Fruit fly (Drosophila melanogaster): ENCODE measurements around the gene CG14739.

Gene CG14739

DNA sequence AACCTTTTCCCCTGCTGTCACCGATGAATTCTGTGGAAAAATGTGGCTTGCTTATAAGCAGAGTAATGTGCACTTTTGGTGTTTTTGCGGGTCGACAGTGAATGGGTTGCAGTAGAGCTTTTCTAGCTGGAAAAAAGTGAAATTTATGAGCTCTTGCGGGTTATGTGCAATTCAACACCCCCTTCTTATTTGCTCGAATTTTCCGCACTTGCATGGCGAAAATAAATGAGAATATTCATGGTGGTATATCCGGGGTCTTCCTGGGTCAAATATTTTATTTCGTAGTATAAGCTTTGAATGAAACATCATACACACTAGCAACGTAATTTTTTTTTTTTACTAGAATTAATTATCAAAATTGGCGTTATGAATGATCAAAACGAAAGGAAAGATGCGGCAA lies 8.8 kb downstream of the CG14739 start, which contains the start of gene CG14736:
CG14736 (plus strand) TSS at position 301 of the 400 bp plus-strand sequence.
- TF ChIP-seq CG7045 (GFP tag; optimal IDR thresholded peaks at IDR 0.05): no peak
- no peak for TF ChIP-seq cic (GFP tag; optimal IDR thresholded peaks at IDR 0.05)
- TF ChIP-seq toe (GFP tag; optimal IDR thresholded peaks at IDR 0.05): no peak
- no peak for TF ChIP-seq CG1620 (GFP tag; optimal IDR thresholded peaks at IDR 0.05)
- no peak for TF ChIP-seq CG33017 (tag; optimal IDR thresholded peaks at IDR 0.05)
- no peak for TF ChIP-seq cnc (optimal IDR thresholded peaks at IDR 0.05)
- TF ChIP-seq Crg-1 (GFP tag; optimal IDR thresholded peaks at IDR 0.05): no peak
- TF ChIP-seq pad (GFP tag; optimal IDR thresholded peaks at IDR 0.05): no peak
- no peak for TF ChIP-seq Mnt (GFP tag; optimal IDR thresholded peaks at IDR 0.05)
- TF ChIP-seq CG11617 (GFP tag; optimal IDR thresholded peaks at IDR 0.05): no peak
- TF ChIP-seq CG14711 (tag; optimal IDR thresholded peaks at IDR 0.05): no peak
- no peak for TF ChIP-seq tj (GFP tag; optimal IDR thresholded peaks at IDR 0.05)
- TF ChIP-seq CG12768 (GFP tag; optimal IDR thresholded peaks at IDR 0.05): no peak
- TF ChIP-seq Hr96 (GFP tag; optimal IDR thresholded peaks at IDR 0.05): no peak
- no peak for TF ChIP-seq CG5204 (GFP tag; optimal IDR thresholded peaks at IDR 0.05)
- TF ChIP-seq kay (GFP tag; ENCODE audit: borderline replicate concordance): no peak

- TF ChIP-seq Mnt (GFP tag; optimal IDR thresholded peaks at IDR 0.05) (no peak), toe (GFP tag; optimal IDR thresholded peaks at IDR 0.05) (no peak), kay (GFP tag; ENCODE audit: borderline replicate concordance) (no peak), Clk (GFP tag; optimal IDR thresholded peaks at IDR 0.05) (no peak), tj (GFP tag; optimal IDR thresholded peaks at IDR 0.05) (no peak), CG14711 (tag; optimal IDR thresholded peaks at IDR 0.05) (no peak), CG7101 (tag; optimal IDR thresholded peaks at IDR 0.05) (no peak), CG7045 (GFP tag; optimal IDR thresholded peaks at IDR 0.05) (no peak), CG33017 (tag; optimal IDR thresholded peaks at IDR 0.05) (no peak), ovo (GFP tag; optimal IDR thresholded peaks at IDR 0.05) (no peak), CG1620 (GFP tag; optimal IDR thresholded peaks at IDR 0.05) (no peak), CG11617 (GFP tag; optimal IDR thresholded peaks at IDR 0.05) (no peak), Crg-1 (GFP tag; optimal IDR thresholded peaks at IDR 0.05) (no peak), cic (GFP tag; optimal IDR thresholded peaks at IDR 0.05) (no peak), cnc (optimal IDR thresholded peaks at IDR 0.05) (no peak), CG12768 (GFP tag; optimal IDR thresholded peaks at IDR 0.05) (no peak), Hr96 (GFP tag; optimal IDR thresholded peaks at IDR 0.05) (no peak), bab1 (GFP tag; optimal IDR thresholded peaks at IDR 0.05) (no peak), CG5204 (GFP tag; optimal IDR thresholded peaks at IDR 0.05) (no peak)
Observed at dm6 chr3R:12032842-12033241, 16.2 kb downstream of the CG14739 start, which contains the start of gene ssp5. Gene ssp5 (plus strand): TSS chr3R:12033142.

- TF ChIP-seq CG5204 (GFP tag; optimal IDR thresholded peaks at IDR 0.05) (no peak), CG11617 (GFP tag; optimal IDR thresholded peaks at IDR 0.05) (no peak), pad (GFP tag; optimal IDR thresholded peaks at IDR 0.05) (no peak), CG1620 (GFP tag; optimal IDR thresholded peaks at IDR 0.05) (no peak), Clk (GFP tag; optimal IDR thresholded peaks at IDR 0.05) (no peak), ovo (GFP tag; optimal IDR thresholded peaks at IDR 0.05) (no peak), Mnt (GFP tag; optimal IDR thresholded peaks at IDR 0.05) (no peak), CG7045 (GFP tag; optimal IDR thresholded peaks at IDR 0.05) (no peak)
Observed at dm6 chr3R:12031657-12032056, 17.4 kb downstream of the CG14739 start, which contains the start of the genes CG31358, CG42504 and CG42505. Gene CG31358 (minus strand): TSS chr3R:12031757. Gene CG42504 (minus strand): TSS chr3R:12031757. Gene CG42505 (minus strand): TSS chr3R:12031757.

- TF ChIP-seq CG11617 (GFP tag; optimal IDR thresholded peaks at IDR 0.05) (no peak), pad (GFP tag; optimal IDR thresholded peaks at IDR 0.05) (peak; percentile 85), cic (GFP tag; optimal IDR thresholded peaks at IDR 0.05) (no peak), bab1 (GFP tag; optimal IDR thresholded peaks at IDR 0.05) (no peak), Clk (GFP tag; optimal IDR thresholded peaks at IDR 0.05) (no peak)
Observed at dm6 chr3R:12020987-12021386, 28.0 kb downstream of the CG14739 start.

dm6 chr3R:12016828-12017280 lies 32.2 kb downstream of the CG14739 start, which contains the start of the genes DCAF12 and Spt3:
Gene DCAF12 (minus strand): TSS chr3R:12017031.
Gene Spt3 (plus strand): TSS chr3R:12017156.
- TF ChIP-seq CG11617 (GFP tag; optimal IDR thresholded peaks at IDR 0.05) (peak; percentile 54), CG12768 (GFP tag; optimal IDR thresholded peaks at IDR 0.05) (peak; percentile 48), bab1 (GFP tag; optimal IDR thresholded peaks at IDR 0.05) (peak; percentile 66), kay (GFP tag; ENCODE audit: borderline replicate concordance) (no peak), CG1620 (GFP tag; optimal IDR thresholded peaks at IDR 0.05) (no peak), Crg-1 (GFP tag; optimal IDR thresholded peaks at IDR 0.05) (no peak), Hr96 (GFP tag; optimal IDR thresholded peaks at IDR 0.05) (peak; percentile 47), tj (GFP tag; optimal IDR thresholded peaks at IDR 0.05) (peak; percentile 8), Mnt (GFP tag; optimal IDR thresholded peaks at IDR 0.05) (peak; percentile 14), pad (GFP tag; optimal IDR thresholded peaks at IDR 0.05) (peak; percentile 47), ovo (GFP tag; optimal IDR thresholded peaks at IDR 0.05) (peak; percentile 34), CG33017 (tag; optimal IDR thresholded peaks at IDR 0.05) (peak; percentile 5), cnc (optimal IDR thresholded peaks at IDR 0.05) (no peak), CG5204 (GFP tag; optimal IDR thresholded peaks at IDR 0.05) (no peak), toe (GFP tag; optimal IDR thresholded peaks at IDR 0.05) (peak; percentile 75), cic (GFP tag; optimal IDR thresholded peaks at IDR 0.05) (no peak), CG7045 (GFP tag; optimal IDR thresholded peaks at IDR 0.05) (peak; percentile 55), CG7101 (tag; optimal IDR thresholded peaks at IDR 0.05) (peak; percentile 49), CG14711 (tag; optimal IDR thresholded peaks at IDR 0.05) (peak; percentile 53), Clk (GFP tag; optimal IDR thresholded peaks at IDR 0.05) (peak; percentile 32)

DNA sequence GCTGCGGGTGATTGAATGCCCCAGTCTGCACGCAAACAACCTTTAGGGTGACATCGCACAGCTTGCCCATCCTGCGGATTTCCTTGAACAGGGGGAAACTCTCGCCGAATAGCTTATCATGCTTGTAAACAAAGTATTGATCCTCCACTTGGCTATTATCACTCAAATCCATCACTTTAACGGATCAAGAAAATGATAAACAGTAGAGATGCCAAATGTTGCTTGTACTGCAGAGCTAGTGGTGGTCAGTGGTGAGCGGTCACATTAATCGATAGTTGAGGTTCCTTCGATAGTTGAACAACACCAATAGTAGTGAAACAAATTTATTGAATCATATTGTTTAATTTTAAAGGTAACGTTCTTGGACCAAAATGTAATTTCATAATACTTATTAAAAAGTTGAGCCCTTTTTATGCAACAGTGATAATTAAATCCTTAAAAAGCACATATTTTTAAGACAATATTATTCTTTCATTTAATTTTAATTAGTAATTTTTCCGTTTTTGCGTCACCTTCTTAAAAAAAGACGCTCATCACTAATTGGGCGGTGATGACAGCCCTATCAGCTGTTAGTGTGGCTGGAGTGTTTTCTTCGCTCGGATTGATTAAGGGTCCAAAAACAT lies 38.7 kb downstream of the CG14739 start, which contains the start of the genes KLHL18 and GCC185:
KLHL18 (minus strand) TSS at position 233 of the 623 bp plus-strand sequence.
GCC185 (plus strand) TSS at position 571 of the 623 bp plus-strand sequence.
- no peak for TF ChIP-seq kay (GFP tag; ENCODE audit: borderline replicate concordance)
- peak; percentile 75 for TF ChIP-seq CG12768 (GFP tag; optimal IDR thresholded peaks at IDR 0.05)
- TF ChIP-seq Mnt (GFP tag; optimal IDR thresholded peaks at IDR 0.05): peak; percentile 68
- TF ChIP-seq CG5204 (GFP tag; optimal IDR thresholded peaks at IDR 0.05): peak; percentile 78
- peak; percentile 53 for TF ChIP-seq CG33017 (tag; optimal IDR thresholded peaks at IDR 0.05)
- TF ChIP-seq Hr96 (GFP tag; optimal IDR thresholded peaks at IDR 0.05): peak; percentile 79
- TF ChIP-seq ovo (GFP tag; optimal IDR thresholded peaks at IDR 0.05): peak; percentile 66
- TF ChIP-seq CG14711 (tag; optimal IDR thresholded peaks at IDR 0.05): peak; percentile 92
- TF ChIP-seq Crg-1 (GFP tag; optimal IDR thresholded peaks at IDR 0.05): peak; percentile 72
- peak; percentile 61 for TF ChIP-seq pad (GFP tag; optimal IDR thresholded peaks at IDR 0.05)
- TF ChIP-seq CG7101 (tag; optimal IDR thresholded peaks at IDR 0.05): peak; percentile 79
- TF ChIP-seq CG1620 (GFP tag; optimal IDR thresholded peaks at IDR 0.05): peak; percentile 78
- peak; percentile 94 for TF ChIP-seq toe (GFP tag; optimal IDR thresholded peaks at IDR 0.05)
- TF ChIP-seq cnc (optimal IDR thresholded peaks at IDR 0.05): no peak
- peak; percentile 82 for TF ChIP-seq CG7045 (GFP tag; optimal IDR thresholded peaks at IDR 0.05)
- peak; percentile 14 for TF ChIP-seq cic (GFP tag; optimal IDR thresholded peaks at IDR 0.05)
- TF ChIP-seq tj (GFP tag; optimal IDR thresholded peaks at IDR 0.05): peak; percentile 64
- TF ChIP-seq bab1 (GFP tag; optimal IDR thresholded peaks at IDR 0.05): peak; percentile 78
- peak; percentile 85 for TF ChIP-seq CG11617 (GFP tag; optimal IDR thresholded peaks at IDR 0.05)
- TF ChIP-seq Clk (GFP tag; optimal IDR thresholded peaks at IDR 0.05): peak; percentile 77
